Worm (Caenorhabditis elegans): Measurements from ENCODE around the gene F52D2.12.

DNA sequence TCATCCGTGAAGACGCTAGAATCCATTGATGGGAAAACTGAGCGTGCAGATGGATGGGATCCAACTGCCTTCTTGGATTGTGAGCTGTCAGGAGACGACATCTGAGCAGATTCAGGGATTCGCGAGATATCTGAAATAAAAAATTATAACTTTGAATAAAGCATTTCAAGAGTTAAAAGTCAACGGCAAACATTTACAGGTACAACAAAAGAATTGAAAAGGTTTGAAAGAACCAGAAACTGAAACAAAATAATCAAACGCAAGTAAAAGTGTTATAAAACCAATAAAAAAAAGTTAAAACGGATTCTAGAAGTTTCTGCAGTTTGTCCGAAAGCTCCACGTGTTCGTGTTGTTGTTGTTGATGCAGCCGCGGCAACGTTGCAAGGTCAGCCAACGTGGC, 37.9 kb upstream of the F52D2.12 start, which contains the start of gene Y59E1A.4:
- TF ChIP-seq fkh-10 (GFP tag; optimal IDR thresholded peaks at IDR 0.05) (no peak), pha-4 (tag; optimal IDR thresholded peaks at IDR 0.05) (no peak), ceh-6 (GFP tag; optimal IDR thresholded peaks at IDR 0.05) (no peak), nhr-11 (tag; optimal IDR thresholded peaks at IDR 0.05) (no peak), hlh-13 (GFP tag; optimal IDR thresholded peaks at IDR 0.05) (no peak), ceh-9 (tag; optimal IDR thresholded peaks at IDR 0.05) (no peak), tbx-2 (tag; optimal IDR thresholded peaks at IDR 0.05) (no peak), ceh-2 (tag; optimal IDR thresholded peaks at IDR 0.05) (no peak), hlh-15 (tag; optimal IDR thresholded peaks at IDR 0.05) (no peak), ceh-18 (tag; optimal IDR thresholded peaks at IDR 0.05) (no peak), nfya-1 (tag; optimal IDR thresholded peaks at IDR 0.05) (no peak)
